Fruit fly (Drosophila melanogaster) whole organism, embryonic: ENCODE measurements around the gene fne.

Experiments
- Abd-B ChIP-seq: fragments of 200-800 bp; sonication (Bioruptor generic); optimal IDR thresholded peaks from 2 replicates; lab custom pipeline; 2018; ENCODE audit warnings: missing biosample characterization, mild to moderate bottlenecking, missing genetic modification characterization, moderate library complexity
- B-H1 ChIP-seq: fragments of 200-800 bp; sonication (Bioruptor generic); IDR thresholded peaks from 3 replicates; pipeline ENCODE4 v1.3.6; 2022; ENCODE audit warnings: missing biosample characterization, missing genetic modification characterization
- Blimp-1 ChIP-seq: fragments of 200-800 bp; sonication (Bioruptor generic); optimal IDR thresholded peaks from 3 replicates; lab custom pipeline; 2018; ENCODE audit warnings: missing biosample characterization, missing genetic modification characterization, mild to moderate bottlenecking, moderate library complexity, missing genetic modification reagents
- CG10209 ChIP-seq: fragments of 200-800 bp; sonication (Bioruptor generic); optimal IDR thresholded peaks from 3 replicates; lab custom pipeline; 2017; ENCODE audit warnings: missing biosample characterization, mild to moderate bottlenecking, missing genetic modification characterization, missing genetic modification reagents
- CG10979 ChIP-seq: fragments of 200-800 bp; sonication (Bioruptor generic); optimal IDR thresholded peaks from 2 replicates; lab custom pipeline; 2018; ENCODE audit warnings: missing biosample characterization, mild to moderate bottlenecking, missing genetic modification characterization, moderate library complexity
- CG11504 ChIP-seq: fragments of 200-800 bp; sonication (Bioruptor generic); optimal IDR thresholded peaks from 3 replicates; lab custom pipeline; 2019; ENCODE audit warnings: missing biosample characterization, mild to moderate bottlenecking, missing genetic modification characterization, moderate library complexity
- CG11696 ChIP-seq: fragments of 200-800 bp; sonication (Bioruptor generic); IDR thresholded peaks from 2 replicates; pipeline ENCODE4 v1.3.6; 2022; ENCODE audit warnings: missing biosample characterization, missing genetic modification characterization
- CG13424 ChIP-seq: fragments of 200-800 bp; sonication (Bioruptor generic); optimal IDR thresholded peaks from 2 replicates; lab custom pipeline; 2019; ENCODE audit warnings: missing biosample characterization, mild to moderate bottlenecking, missing genetic modification characterization, moderate library complexity
- CG1647 ChIP-seq: fragments of 200-800 bp; sonication (Bioruptor generic); optimal IDR thresholded peaks from 3 replicates; lab custom pipeline; 2016; ENCODE audit warnings: missing biosample characterization, missing genetic modification characterization
- CG17361 ChIP-seq: fragments of 200-800 bp; sonication (Bioruptor generic); IDR thresholded peaks from 3 replicates; pipeline ENCODE4 v1.3.6; 2022; ENCODE audit warnings: missing biosample characterization, missing genetic modification characterization
- CG18262 ChIP-seq: fragments of 200-800 bp; optimal IDR thresholded peaks from 3 replicates; lab custom pipeline; 2019; ENCODE audit warnings: missing biosample characterization, mild to moderate bottlenecking, missing genetic modification characterization, moderate library complexity
- CG2678 ChIP-seq: fragments of 200-800 bp; sonication (Bioruptor generic); optimal IDR thresholded peaks from 3 replicates; lab custom pipeline; 2019; ENCODE audit warnings: missing biosample characterization, mild to moderate bottlenecking, missing genetic modification characterization, moderate library complexity
- CG2712 ChIP-seq: fragments of 200-800 bp; optimal IDR thresholded peaks from 3 replicates; lab custom pipeline; 2019; ENCODE audit warnings: missing biosample characterization, mild to moderate bottlenecking, missing genetic modification characterization, moderate library complexity
- CG30403 ChIP-seq: fragments of 200-800 bp; sonication (Bioruptor generic); optimal IDR thresholded peaks from 3 replicates; lab custom pipeline; 2016; ENCODE audit warnings: missing biosample characterization, missing genetic modification characterization
- CG7556 ChIP-seq: fragments of 200-800 bp; sonication (Bioruptor generic); optimal IDR thresholded peaks from 2 replicates; lab custom pipeline; 2017; ENCODE audit warnings: missing biosample characterization, mild to moderate bottlenecking, missing genetic modification characterization
- CG7839 ChIP-seq: fragments of 200-800 bp; sonication (Bioruptor generic); optimal IDR thresholded peaks from 3 replicates; lab custom pipeline; 2018; ENCODE audit warnings: missing biosample characterization, mild to moderate bottlenecking, missing genetic modification characterization, moderate library complexity
- CG8388 ChIP-seq: fragments of 200-800 bp; sonication (Bioruptor generic); optimal IDR thresholded peaks from 2 replicates; lab custom pipeline; 2019; ENCODE audit warnings: missing biosample characterization, mild to moderate bottlenecking, missing genetic modification characterization, moderate library complexity
- Drgx ChIP-seq: fragments of 200-800 bp; sonication (Bioruptor generic); IDR thresholded peaks from 2 replicates; pipeline ENCODE4 v1.3.6; 2022; ENCODE audit warnings: missing biosample characterization, missing genetic modification characterization
- HLH54F ChIP-seq: fragments of 200-800 bp; sonication (Bioruptor generic); optimal IDR thresholded peaks from 3 replicates; lab custom pipeline; 2016; ENCODE audit warnings: missing biosample characterization, missing genetic modification characterization
- Hr3 ChIP-seq: fragments of 200-800 bp; sonication (Bioruptor generic); optimal IDR thresholded peaks from 3 replicates; lab custom pipeline; 2016; ENCODE audit warnings: missing biosample characterization, missing genetic modification characterization
- Hr51 ChIP-seq, 2 experiments: fragments of 200-800 bp; sonication (Bioruptor generic); optimal IDR thresholded peaks; 2 replicates in 1 of 2; 3 replicates in 1 of 2; lab custom pipeline; 2016 to 2018; ENCODE audit warnings: missing biosample characterization in 2 of 2, missing genetic modification characterization in 2 of 2, mild to moderate bottlenecking in 1 of 2, moderate library complexity in 1 of 2
- Meics ChIP-seq: fragments of 200-800 bp; sonication (Bioruptor generic); optimal IDR thresholded peaks from 2 replicates; lab custom pipeline; 2017; ENCODE audit warnings: missing biosample characterization, mild to moderate bottlenecking, missing genetic modification characterization
- Oli ChIP-seq: fragments of 200-800 bp; sonication (Bioruptor generic); optimal IDR thresholded peaks from 2 replicates; lab custom pipeline; 2018; ENCODE audit warnings: missing biosample characterization, mild to moderate bottlenecking, missing genetic modification characterization, moderate library complexity
- Optix ChIP-seq: fragments of 200-800 bp; sonication (Bioruptor generic); IDR thresholded peaks from 3 replicates; pipeline ENCODE4 v1.3.6; 2022; ENCODE audit warnings: missing biosample characterization, missing genetic modification characterization
- Ptx1 ChIP-seq: fragments of 200-800 bp; sonication (Bioruptor generic); IDR thresholded peaks from 2 replicates; pipeline ENCODE4 v1.3.6; 2022; ENCODE audit warnings: missing biosample characterization, missing genetic modification characterization
- Sox100B ChIP-seq: fragments of 200-800 bp; sonication (Bioruptor generic); optimal IDR thresholded peaks from 3 replicates; lab custom pipeline; 2018; ENCODE audit warnings: missing biosample characterization, mild to moderate bottlenecking, missing genetic modification characterization
- Sox102F ChIP-seq: fragments of 200-800 bp; sonication (Bioruptor generic); optimal IDR thresholded peaks from 2 replicates; lab custom pipeline; 2018; ENCODE audit warnings: missing biosample characterization, mild to moderate bottlenecking, missing genetic modification characterization, moderate library complexity
- Ssrp ChIP-seq: fragments of 200-800 bp; sonication (Bioruptor generic); optimal IDR thresholded peaks from 2 replicates; lab custom pipeline; 2018; ENCODE audit warnings: missing biosample characterization, mild to moderate bottlenecking, missing genetic modification characterization, moderate library complexity
- al ChIP-seq: fragments of 200-800 bp; sonication (Bioruptor generic); IDR thresholded peaks from 2 replicates; pipeline ENCODE4 v1.3.6; 2022; ENCODE audit warnings: missing biosample characterization, missing genetic modification characterization
- bsh ChIP-seq, 2 experiments: fragments of 200-800 bp; sonication (Bioruptor generic); optimal IDR thresholded peaks; 2 replicates each; lab custom pipeline; 2017 to 2018; ENCODE audit warnings: mild to moderate bottlenecking in 2 of 2, missing biosample characterization in 2 of 2, missing genetic modification characterization in 2 of 2, moderate library complexity in 1 of 2
- dati ChIP-seq: fragments of 200-800 bp; sonication (Bioruptor generic); IDR thresholded peaks from 2 replicates; pipeline ENCODE4 v1.3.6; 2022; ENCODE audit warnings: missing biosample characterization, missing genetic modification characterization
- dmrt99B ChIP-seq: fragments of 200-800 bp; sonication (Bioruptor generic); optimal IDR thresholded peaks from 2 replicates; lab custom pipeline; 2018; ENCODE audit warnings: missing biosample characterization, mild to moderate bottlenecking, missing genetic modification characterization, moderate library complexity
- dysf ChIP-seq: fragments of 200-800 bp; sonication (Bioruptor generic); IDR thresholded peaks from 3 replicates; pipeline ENCODE4 v1.3.6; 2022; ENCODE audit warnings: missing biosample characterization, missing genetic modification characterization
- eve ChIP-seq, 2 experiments: fragments of >200 bp; optimal IDR thresholded peaks; 2 replicates each; lab custom pipeline; 2017; ENCODE audit warnings: missing biosample characterization in 2 of 2, missing genetic modification characterization in 2 of 2
- gem ChIP-seq: fragments of 200-800 bp; sonication (Bioruptor generic); optimal IDR thresholded peaks from 2 replicates; lab custom pipeline; 2019; ENCODE audit warnings: missing biosample characterization, mild to moderate bottlenecking, missing genetic modification characterization, moderate library complexity
- jing ChIP-seq: fragments of 200-800 bp; sonication (Bioruptor generic); optimal IDR thresholded peaks from 2 replicates; lab custom pipeline; 2018; ENCODE audit warnings: missing biosample characterization, mild to moderate bottlenecking, missing genetic modification characterization
- lmd ChIP-seq: fragments of 200-800 bp; sonication (Bioruptor generic); IDR thresholded peaks from 2 replicates; pipeline ENCODE4 v1.3.6; 2022; ENCODE audit warnings: missing biosample characterization, missing genetic modification characterization
- nmo ChIP-seq: fragments of 200-800 bp; sonication (Bioruptor generic); optimal IDR thresholded peaks from 2 replicates; lab custom pipeline; 2018; ENCODE audit warnings: missing biosample characterization, mild to moderate bottlenecking, missing genetic modification characterization, moderate library complexity
- nom ChIP-seq: fragments of 200-800 bp; sonication (Bioruptor generic); optimal IDR thresholded peaks from 2 replicates; lab custom pipeline; 2017; ENCODE audit warnings: missing biosample characterization, missing genetic modification characterization, mild to moderate bottlenecking, moderate library complexity, missing genetic modification reagents
- phol ChIP-seq: fragments of 200-800 bp; sonication (Bioruptor generic); optimal IDR thresholded peaks from 3 replicates; lab custom pipeline; 2018; ENCODE audit warnings: missing biosample characterization, mild to moderate bottlenecking, missing genetic modification characterization, moderate library complexity
- row ChIP-seq: fragments of 200-800 bp; sonication (Bioruptor generic); IDR thresholded peaks from 3 replicates; pipeline ENCODE4 v1.3.6; 2022; ENCODE audit warnings: missing biosample characterization, missing genetic modification characterization
- vvl ChIP-seq: fragments of 200-800 bp; sonication (Bioruptor generic); IDR thresholded peaks from 2 replicates; pipeline ENCODE4 v1.3.6; 2022; ENCODE audit warnings: missing biosample characterization, missing genetic modification characterization

Gene fne

dm6 chrX:12891322-12892159 lies 25.7 kb upstream of the fne start:
- TF ChIP-seq dmrt99B (tag; lab: Kevin White, UChicago) (peak; percentile 38), CG7556 (peak; percentile 15), Sox102F (peak; percentile 31), gem (peak; percentile 36), Blimp-1 (peak; percentile 11), CG10209 (GFP tag; lab: Kevin White, UChicago) (peak; percentile 17), CG18262 (peak; percentile 29), CG11696 (GFP tag; lab: Robert Waterston, UW) (no peak), Oli (tag; lab: Kevin White, UChicago) (peak; percentile 32), jing (no peak), Meics (GFP tag; lab: Kevin White, UChicago) (peak; percentile 10), CG11504 (peak; percentile 45), Sox100B (peak; percentile 36), Drgx (peak; percentile 34; the same call in 1 of the 2 replicates), dysf (GFP tag; lab: Robert Waterston, UW) (0 out of 3 replicates have a peak, but pooled peaks have one; percentile 32), nmo (peak; percentile 25), phol (tag; lab: Kevin White, UChicago) (peak; percentile 36), CG2712 (tag; lab: Kevin White, UChicago) (peak; percentile 21), Optix (no peak), CG1647 (GFP tag; lab: Kevin White, UChicago) (no peak), CG8388 (GFP tag; lab: Kevin White, UChicago) (peak; percentile 4), CG2678 (tag; lab: Kevin White, UChicago) (peak; percentile 35), lmd (GFP tag; lab: Robert Waterston, UW) (no peak), bsh (GFP tag; optimal IDR thresholded peaks at IDR 0.05; lab: Kevin White, UChicago) (peak; percentile 7 to 63), dati (GFP tag; lab: Robert Waterston, UW) (no peak), CG13424 (tag; lab: Kevin White, UChicago) (peak; percentile 8), nom (GFP tag; lab: Kevin White, UChicago) (peak; percentile 22), al (GFP tag; lab: Robert Waterston, UW) (no peak), Ssrp (tag; lab: Kevin White, UChicago) (peak; percentile 8), vvl (peak; percentile 13; the same call in 1 of the 2 replicates), Hr51 (GFP tag; optimal IDR thresholded peaks at IDR 0.05; lab: Kevin White, UChicago) (peak in 1 of 2 experiments; percentile 25), CG17361 (GFP tag; lab: Robert Waterston, UW) (peak; percentile 39; the same call in 1 of the 3 replicates), CG7839 (tag; lab: Kevin White, UChicago) (peak; percentile 29), eve (GFP tag; optimal IDR thresholded peaks at IDR 0.05; lab: Kevin White, UChicago) (peak in 1 of 2 experiments; percentile 3), Hr3 (peak; percentile 0), row (GFP tag; lab: Robert Waterston, UW) (peak; percentile 31; the same call in 1 of the 3 replicates), B-H1 (no peak), HLH54F (no peak), Abd-B (GFP tag; lab: Kevin White, UChicago) (peak; percentile 10), CG10979 (peak; percentile 22), Ptx1 (GFP tag; lab: Robert Waterston, UW) (0 out of 2 replicates have a peak, but pooled peaks have one; percentile 24), CG30403 (GFP tag; lab: Kevin White, UChicago) (peak; percentile 22)
